Worm (Caenorhabditis elegans) whole organism, young adult: Measurements from ENCODE around the gene K09C8.2.

Experiments used
- B0035.1 ChIP-seq: sonication (generic microtip); optimal IDR thresholded peaks from 2 replicates; lab custom pipeline; 2016; ENCODE audit warnings: missing genetic modification characterization, mild to moderate bottlenecking, missing compliant biosample characterization, missing genotype, missing genetic modification reagents
- D2030.7 ChIP-seq: fragments of 200-800 bp; sonication (Bioruptor generic); IDR thresholded peaks from 2 replicates; pipeline ENCODE4 v1.3.6; 2022; ENCODE audit warnings: missing genetic modification reagents, missing genetic modification characterization, missing compliant biosample characterization
- F23B12.7 ChIP-seq: sonication (generic microtip); optimal IDR thresholded peaks from 2 replicates; lab custom pipeline; 2017; ENCODE audit warnings: missing genetic modification characterization, mild to moderate bottlenecking, missing compliant biosample characterization, antibody characterized with exemption, moderate library complexity; ENCODE audit not compliant: insufficient read depth
- F39B2.1 ChIP-seq: fragments of 200-800 bp; sonication (Bioruptor generic); IDR thresholded peaks from 2 replicates; pipeline ENCODE4 v1.3.6; 2022; ENCODE audit warnings: missing genetic modification reagents, missing genetic modification characterization, missing compliant biosample characterization
- F57C9.4 ChIP-seq: sonication (generic microtip); optimal IDR thresholded peaks from 2 replicates; lab custom pipeline; 2017; ENCODE audit warnings: mild to moderate bottlenecking, missing genetic modification characterization, missing compliant biosample characterization
- K12H6.12 ChIP-seq: fragments of 200-800 bp; sonication (Bioruptor generic); optimal IDR thresholded peaks from 2 replicates; lab custom pipeline; 2018; ENCODE audit warnings: mild to moderate bottlenecking, missing genetic modification characterization, missing compliant biosample characterization
- T07F8.4 ChIP-seq: sonication (generic microtip); optimal IDR thresholded peaks from 2 replicates; lab custom pipeline; 2016; ENCODE audit warnings: mild to moderate bottlenecking, missing genetic modification characterization, moderate library complexity, missing compliant biosample characterization
- Y67H2A.10 ChIP-seq: fragments of 200-800 bp; sonication (Bioruptor generic); conservative IDR thresholded peaks from 2 replicates; pipeline ENCODE4 v1.3.6; 2022; ENCODE audit warnings: missing genetic modification reagents, missing genetic modification characterization, missing compliant biosample characterization
- Y79H2A.3 ChIP-seq: fragments of 200-800 bp; sonication (Bioruptor generic); conservative IDR thresholded peaks from 2 replicates; pipeline ENCODE4 v1.3.6; 2022; ENCODE audit warnings: missing genetic modification reagents, missing genetic modification characterization, missing compliant biosample characterization
- ZK185.1 ChIP-seq: sonication (generic microtip); optimal IDR thresholded peaks from 2 replicates; lab custom pipeline; 2016; ENCODE audit warnings: mild to moderate bottlenecking, missing genetic modification characterization, missing compliant biosample characterization; ENCODE audit not compliant: poor library complexity, severe bottlenecking
- aptf-2 ChIP-seq: fragments of 200-800 bp; sonication (Bioruptor generic); conservative IDR thresholded peaks from 2 replicates; pipeline ENCODE4 v1.3.6; 2022; ENCODE audit warnings: missing genetic modification reagents, missing genetic modification characterization, missing compliant biosample characterization
- atf-7 ChIP-seq: sonication (generic microtip); optimal IDR thresholded peaks from 2 replicates; lab custom pipeline; 2017; ENCODE audit warnings: mild to moderate bottlenecking, missing genetic modification characterization, missing compliant biosample characterization
- ceh-79 ChIP-seq: sonication (generic microtip); optimal IDR thresholded peaks from 2 replicates; lab custom pipeline; 2017; ENCODE audit warnings: mild to moderate bottlenecking, missing genetic modification characterization, missing compliant biosample characterization
- ekl-4 ChIP-seq: fragments of 200-800 bp; sonication (Bioruptor generic); IDR thresholded peaks from 2 replicates; pipeline ENCODE4 v1.3.6; 2022; ENCODE audit warnings: missing genetic modification reagents, missing genetic modification characterization, missing compliant biosample characterization
- hmg-1.2 ChIP-seq: fragments of 200-800 bp; sonication (Bioruptor generic); IDR thresholded peaks from 2 replicates; pipeline ENCODE4 v1.3.6; 2022; ENCODE audit warnings: missing genetic modification reagents, missing genetic modification characterization, missing compliant biosample characterization
- hsf-1 ChIP-seq: fragments of 200-800 bp; sonication (Bioruptor generic); IDR thresholded peaks from 2 replicates; pipeline ENCODE4 v1.3.6; 2022; ENCODE audit warnings: missing genetic modification reagents, missing genetic modification characterization, missing compliant biosample characterization
- let-607 ChIP-seq, 2 experiments: fragments of 200-800 bp in 1 of 2; sonication (Bioruptor generic) in 1 of 2; sonication (generic microtip) in 1 of 2; optimal IDR thresholded peaks; 2 replicates each; lab custom pipeline; 2016 to 2018; ENCODE audit warnings: mild to moderate bottlenecking in 2 of 2, missing compliant biosample characterization in 2 of 2, missing genetic modification characterization in 2 of 2, moderate library complexity in 2 of 2, missing genotype in 1 of 2
- lin-26 ChIP-seq: fragments of 200-800 bp; sonication (Bioruptor generic); IDR thresholded peaks from 2 replicates; pipeline ENCODE4 v1.3.6; 2022; ENCODE audit warnings: missing genetic modification reagents, missing genetic modification characterization, missing compliant biosample characterization
- lin-35 ChIP-seq, 3 experiments: fragments of 150-350 bp in 2 of 3; sonication (generic microtip) in 1 of 3; optimal IDR thresholded peaks; 2 replicates each; lab custom pipeline; 2014 to 2018; ENCODE audit warnings: missing biosample characterization in 3 of 3, missing genetic modification characterization in 3 of 3, missing genetic modification reagents in 3 of 3
- madf-10 ChIP-seq: sonication (generic microtip); optimal IDR thresholded peaks from 2 replicates; lab custom pipeline; 2016; ENCODE audit warnings: mild to moderate bottlenecking, missing genetic modification characterization, missing compliant biosample characterization
- mes-4 ChIP-seq: sonication (generic microtip); optimal IDR thresholded peaks from 2 replicates; lab custom pipeline; 2016; ENCODE audit warnings: missing genotype, missing genetic modification characterization, missing compliant biosample characterization
- nhr-179 ChIP-seq: sonication (generic microtip); optimal IDR thresholded peaks from 2 replicates; lab custom pipeline; 2016; ENCODE audit warnings: mild to moderate bottlenecking, missing genetic modification characterization, missing compliant biosample characterization
- nhr-80 ChIP-seq: sonication (generic microtip); optimal IDR thresholded peaks from 2 replicates; lab custom pipeline; 2016; ENCODE audit warnings: missing genetic modification characterization, missing compliant biosample characterization
- pbrm-1 ChIP-seq: fragments of 200-800 bp; sonication (Bioruptor generic); IDR thresholded peaks from 2 replicates; pipeline ENCODE4 v1.3.6; 2022; ENCODE audit warnings: missing genetic modification reagents, missing genetic modification characterization, missing compliant biosample characterization
- rec-8 ChIP-seq, 2 experiments: sonication (generic microtip); optimal IDR thresholded peaks; 2 replicates each; lab custom pipeline; 2016; ENCODE audit warnings: mild to moderate bottlenecking in 2 of 2, missing genetic modification characterization in 2 of 2, missing genetic modification reagents in 2 of 2, missing genotype in 2 of 2, missing biosample characterization in 1 of 2, missing compliant biosample characterization in 1 of 2, moderate library complexity in 1 of 2
- snpc-3.4 ChIP-seq: sonication (generic microtip); optimal IDR thresholded peaks from 2 replicates; lab custom pipeline; 2017; ENCODE audit warnings: missing genetic modification characterization, mild to moderate bottlenecking, missing compliant biosample characterization, antibody characterized with exemption, moderate library complexity, missing genotype, missing genetic modification reagents
- tbx-9 ChIP-seq: sonication (generic microtip); optimal IDR thresholded peaks from 2 replicates; lab custom pipeline; 2016; ENCODE audit warnings: borderline replicate concordance, missing genetic modification characterization, inconsistent platforms, missing compliant biosample characterization
- zim-3 ChIP-seq: sonication (generic microtip); optimal IDR thresholded peaks from 2 replicates; lab custom pipeline; 2017; ENCODE audit warnings: mild to moderate bottlenecking, missing genetic modification characterization, moderate library complexity, missing compliant biosample characterization
- ztf-18 ChIP-seq: sonication (generic microtip); optimal IDR thresholded peaks from 2 replicates; lab custom pipeline; 2016; ENCODE audit warnings: missing genotype, mild to moderate bottlenecking, missing genetic modification characterization, missing compliant biosample characterization
- ztf-22 ChIP-seq: fragments of 200-800 bp; sonication (Bioruptor generic); optimal IDR thresholded peaks from 2 replicates; lab custom pipeline; 2018; ENCODE audit warnings: mild to moderate bottlenecking, missing genetic modification characterization, moderate library complexity, missing compliant biosample characterization
- ztf-25 ChIP-seq: fragments of 200-800 bp; sonication (Bioruptor generic); IDR thresholded peaks from 2 replicates; pipeline ENCODE4 v1.3.6; 2022; ENCODE audit warnings: missing genetic modification reagents, missing genetic modification characterization, missing compliant biosample characterization

Gene K09C8.2

DNA sequence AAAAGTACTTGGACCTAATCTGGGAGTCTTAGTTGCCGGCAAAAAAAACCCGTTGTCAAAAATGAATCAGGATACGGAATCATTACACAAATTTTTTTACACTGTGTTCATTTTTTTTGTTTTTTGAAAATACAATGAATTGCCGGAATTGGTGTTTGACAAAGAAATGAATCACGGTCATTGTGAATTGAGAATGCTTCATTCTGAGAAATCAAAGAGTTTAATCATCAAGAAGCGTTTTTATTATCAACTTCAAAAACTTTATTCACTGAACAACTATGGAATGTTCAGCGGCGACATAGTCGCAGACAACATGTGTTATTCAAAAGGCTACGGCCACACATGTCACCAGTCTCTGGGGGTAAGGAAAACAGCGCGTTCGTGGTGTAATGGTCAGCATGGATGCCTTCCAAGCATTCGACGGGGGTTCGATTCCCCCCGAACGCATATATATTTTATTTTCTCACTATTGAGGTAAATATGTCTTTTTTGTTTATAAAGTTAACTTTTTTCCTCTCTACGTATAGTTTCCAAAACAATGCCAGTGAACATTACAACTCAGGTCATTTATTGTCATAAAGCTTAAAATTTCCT is 4.3 kb downstream of the K09C8.2 start, which contains the start of gene nas-10 (continued):
- peak; percentile 47 for TF ChIP-seq K12H6.12 (tag; lab: Kevin White, UChicago)
- TF ChIP-seq ztf-25 (GFP tag; lab: Robert Waterston, UW): peak; percentile 78; the same call in 1 of the 2 replicates
- peak; percentile 54 to 56 for TF ChIP-seq let-607 (tag; optimal IDR thresholded peaks at IDR 0.05; lab: Kevin White, UChicago)
- peak; percentile 39 for TF ChIP-seq T07F8.4 (tag; lab: Kevin White, UChicago)
- TF ChIP-seq lin-26 (GFP tag; lab: Robert Waterston, UW): peak; percentile 95
- TF ChIP-seq rec-8 (tag; optimal IDR thresholded peaks at IDR 0.05; lab: Kevin White, UChicago): peak; percentile 87 to 91
- peak; percentile 22 for TF ChIP-seq atf-7 (tag; lab: Kevin White, UChicago)
- peak; percentile 64 for TF ChIP-seq nhr-179 (tag; lab: Kevin White, UChicago)
- peak; percentile 83 for TF ChIP-seq madf-10 (tag; lab: Kevin White, UChicago)
- peak; percentile 69 for TF ChIP-seq ztf-18 (tag; lab: Kevin White, UChicago)
- TF ChIP-seq snpc-3.4 (tag; lab: Kevin White, UChicago): peak; percentile 87
- peak; percentile 89 for TF ChIP-seq mes-4 (tag; lab: Kevin White, UChicago)
- no peak for TF ChIP-seq lin-35 (GFP tag; optimal IDR thresholded peaks at IDR 0.05; lab: Kevin White, UChicago)
- TF ChIP-seq ZK185.1: peak; percentile 76

DNA sequence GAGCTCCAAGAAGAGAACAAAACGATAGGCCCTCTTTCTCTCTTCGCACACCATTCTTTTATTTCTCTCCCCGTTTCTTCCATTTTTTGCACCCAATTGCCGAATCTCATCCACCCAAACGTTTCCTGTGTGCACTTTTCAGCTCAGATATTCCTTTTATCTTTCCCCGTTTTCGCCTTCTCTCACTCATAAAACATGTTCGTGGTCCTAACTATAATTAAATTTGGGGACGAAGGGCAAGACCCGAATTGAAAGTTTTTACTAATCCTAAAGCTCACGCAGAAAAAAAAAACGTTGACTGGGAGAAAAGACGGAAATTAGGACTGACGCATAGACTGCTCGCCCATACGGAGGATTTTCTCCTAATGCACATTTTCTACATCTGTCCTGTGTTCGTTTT is 6.3 kb downstream of the K09C8.2 start:
- TF ChIP-seq D2030.7 (GFP tag; lab: Robert Waterston, UW): no peak
- no peak for TF ChIP-seq B0035.1
- TF ChIP-seq pbrm-1 (GFP tag; lab: Robert Waterston, UW): no peak
- no peak for TF ChIP-seq Y67H2A.10 (GFP tag; lab: Robert Waterston, UW)
- TF ChIP-seq F23B12.7 (tag; lab: Kevin White, UChicago): no peak
- no peak for TF ChIP-seq F57C9.4 (tag; lab: Kevin White, UChicago)
- no peak for TF ChIP-seq ceh-79

DNA sequence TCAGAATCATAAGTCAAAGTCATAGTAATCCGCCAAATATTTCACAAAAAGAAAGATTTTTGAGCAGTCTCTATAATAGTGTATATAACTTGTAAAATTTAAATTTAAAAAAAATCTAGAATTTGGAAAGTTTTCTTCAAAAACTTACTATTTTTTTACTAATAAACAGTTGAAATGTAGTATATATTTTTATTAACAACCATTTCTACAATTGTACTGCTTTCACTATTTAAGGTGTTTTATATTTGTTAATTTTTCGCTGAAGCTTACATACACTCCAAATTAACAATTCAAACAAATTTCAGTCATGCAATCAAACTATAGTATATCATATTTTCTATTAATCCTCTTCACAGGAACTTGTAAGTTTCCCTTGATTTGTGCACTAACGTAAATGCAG is 7.0 kb downstream of the K09C8.2 start, which contains the start of gene lge-1:
TSS of gene lge-1 (plus strand) at position 301 of the 400 bp plus-strand sequence.
- no peak for TF ChIP-seq nhr-179 (tag; lab: Kevin White, UChicago)
- TF ChIP-seq tbx-9 (tag; lab: Kevin White, UChicago): no peak
- TF ChIP-seq ztf-22 (GFP tag; lab: Kevin White, UChicago): no peak
- TF ChIP-seq Y79H2A.3 (GFP tag; lab: Robert Waterston, UW): no peak
- TF ChIP-seq ekl-4: no peak
- no peak for TF ChIP-seq zim-3
- no peak for TF ChIP-seq aptf-2

DNA sequence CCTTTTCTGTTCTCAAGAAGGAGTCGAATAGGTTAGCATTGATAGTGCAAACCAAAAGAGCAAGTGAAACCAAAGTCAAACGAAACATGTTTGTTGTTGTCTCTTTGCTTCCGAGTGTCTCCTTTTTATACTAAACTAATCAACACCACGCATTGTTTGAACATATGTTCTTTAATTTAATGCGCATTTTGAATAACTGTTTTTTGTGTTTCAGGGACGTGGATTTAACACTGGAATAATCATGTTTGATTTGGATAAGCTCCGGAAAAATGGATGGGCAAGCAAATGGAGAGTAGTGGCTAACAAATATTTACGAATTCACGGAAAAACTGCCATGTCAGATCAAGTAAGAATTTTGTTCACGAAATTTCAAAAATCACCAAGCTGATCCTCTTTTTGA is 8.5 kb downstream of the K09C8.2 start, which contains the start of gene K09C8.9:
TSS of gene K09C8.9 (minus strand) at position 101 of the 400 bp plus-strand sequence.
- TF ChIP-seq F39B2.1 (no peak), pbrm-1 (GFP tag; lab: Robert Waterston, UW) (no peak), D2030.7 (GFP tag; lab: Robert Waterston, UW) (no peak), nhr-80 (tag; lab: Kevin White, UChicago) (no peak), hsf-1 (GFP tag; lab: Robert Waterston, UW) (no peak), Y67H2A.10 (GFP tag; lab: Robert Waterston, UW) (no peak), hmg-1.2 (GFP tag; lab: Robert Waterston, UW) (no peak)
